Worm (Caenorhabditis elegans) whole organism, early embryonic: ENCODE results near the gene srw-19.

Source experiments
- B0310.2 ChIP-seq: sonication (generic microtip); optimal IDR thresholded peaks from 2 replicates; lab custom pipeline; 2016; ENCODE audit warnings: mild to moderate bottlenecking, missing genetic modification characterization, missing compliant biosample characterization
- F13C5.2 ChIP-seq: sonication (generic microtip); optimal IDR thresholded peaks from 2 replicates; lab custom pipeline; 2017; ENCODE audit warnings: mild to moderate bottlenecking, missing genetic modification characterization, inconsistent platforms, missing compliant biosample characterization
- ama-1 ChIP-seq: fragments of 150-350 bp; optimal IDR thresholded peaks from 2 replicates; lab custom pipeline; 2014
- ceh-13 ChIP-seq: fragments of 200-800 bp; sonication (Bioruptor generic); optimal IDR thresholded peaks from 2 replicates; lab custom pipeline; 2018; ENCODE audit warnings: mild to moderate bottlenecking, missing genetic modification characterization, missing compliant biosample characterization
- ceh-36 ChIP-seq: sonication (generic microtip); optimal IDR thresholded peaks from 2 replicates; lab custom pipeline; 2016; ENCODE audit warnings: missing genetic modification characterization, inconsistent platforms, missing compliant biosample characterization
- flt-1 ChIP-seq: fragments of 200-800 bp; sonication (Bioruptor generic); IDR thresholded peaks from 2 replicates; pipeline ENCODE4 v1.3.6; 2022; ENCODE audit warnings: missing genetic modification characterization, missing compliant biosample characterization
- hmbx-1 ChIP-seq: sonication (generic microtip); optimal IDR thresholded peaks from 2 replicates; lab custom pipeline; 2016; ENCODE audit warnings: mild to moderate bottlenecking, missing genetic modification characterization, missing compliant biosample characterization
- tbx-11 ChIP-seq: fragments of 200-800 bp; sonication (Bioruptor generic); IDR thresholded peaks from 2 replicates; pipeline ENCODE4 v1.3.6; 2022; ENCODE audit warnings: missing genetic modification characterization, missing compliant biosample characterization

DNA sequence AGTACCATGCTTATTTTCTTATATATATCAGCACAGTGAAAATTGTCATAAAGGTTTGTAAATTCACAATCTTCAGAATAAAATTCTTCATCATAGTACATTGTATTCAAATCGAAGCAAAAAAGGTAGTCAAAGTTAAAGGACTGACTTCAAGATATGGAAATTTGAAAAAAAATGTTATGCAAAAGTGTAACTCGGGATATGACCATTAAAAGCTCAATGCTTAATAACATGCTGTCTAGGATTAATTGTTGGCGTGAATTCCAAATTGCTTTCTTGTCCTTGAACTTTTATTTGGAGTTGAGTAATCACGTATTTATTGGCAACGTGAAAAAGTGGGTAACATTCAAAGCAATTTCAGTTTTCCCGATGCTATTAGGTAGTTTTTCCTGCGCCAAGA lies 6.4 kb downstream of the srw-19 start, which contains the start of gene srw-16:
- TF ChIP-seq ama-1 (lab: Kevin White, UChicago) (no peak), flt-1 (no peak), B0310.2 (tag; lab: Kevin White, UChicago) (no peak), ceh-36 (tag; lab: Kevin White, UChicago) (no peak), F13C5.2 (tag; lab: Kevin White, UChicago) (no peak), tbx-11 (GFP tag; lab: Robert Waterston, UW) (no peak), hmbx-1 (tag; lab: Kevin White, UChicago) (no peak), ceh-13 (GFP tag; lab: Kevin White, UChicago) (no peak)
